Fruit fly (Drosophila melanogaster): ENCODE results near the gene Galt.

Galt gene

DNA sequence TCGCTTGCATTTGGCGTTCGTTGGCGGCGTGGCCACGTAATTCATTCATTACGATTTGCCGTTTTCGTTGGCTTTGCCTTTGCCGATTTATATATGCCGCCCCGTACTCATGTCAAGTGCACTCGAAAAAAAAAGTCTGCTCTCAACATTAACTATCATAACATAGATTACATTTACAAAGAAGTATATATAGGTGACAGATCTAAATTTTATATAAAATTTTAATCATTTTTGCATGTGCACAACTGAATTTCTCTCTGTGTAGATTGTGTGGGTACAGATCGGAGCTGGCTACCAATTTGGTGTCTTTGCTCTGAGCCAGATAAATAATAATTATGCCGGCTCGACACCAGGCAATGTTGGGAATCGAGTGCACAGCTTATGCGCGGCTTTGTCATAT is 30.6 kb upstream of the Galt start (continued):
- TF ChIP-seq CG16863 (GFP tag; optimal IDR thresholded peaks at IDR 0.05) (peak; percentile 8), CG13894 (tag; optimal IDR thresholded peaks at IDR 0.05) (no peak), ap (GFP tag; IDR thresholded peaks at IDR 0.05) (peak; percentile 31; the same call in 1 of the 2 replicates), Fer1 (GFP tag; optimal IDR thresholded peaks at IDR 0.05) (peak; percentile 2), CG16815 (GFP tag; optimal IDR thresholded peaks at IDR 0.05) (no peak), stwl (tag; optimal IDR thresholded peaks at IDR 0.05) (no peak), CG1233 (GFP tag; optimal IDR thresholded peaks at IDR 0.05) (peak; percentile 47), jigr1 (GFP tag; IDR thresholded peaks at IDR 0.05) (peak; percentile 32; the same call in 1 of the 3 replicates), CG4360 (GFP tag; IDR thresholded peaks at IDR 0.05) (no peak), CG17612 (GFP tag; IDR thresholded peaks at IDR 0.05) (no peak), CG10565 (GFP tag; optimal IDR thresholded peaks at IDR 0.05) (no peak), cas (GFP tag; IDR thresholded peaks at IDR 0.05) (no peak), Sox100B (GFP tag; optimal IDR thresholded peaks at IDR 0.05) (peak; percentile 23), sna (GFP tag; IDR thresholded peaks at IDR 0.05; ENCODE audit: partially characterized antibody) (no peak), NK7.1 (GFP tag; optimal IDR thresholded peaks at IDR 0.05) (no peak), Vsx1 (GFP tag; optimal IDR thresholded peaks at IDR 0.05) (no peak), pros (GFP tag; optimal IDR thresholded peaks at IDR 0.05) (no peak), CG14667 (GFP tag; IDR thresholded peaks at IDR 0.05) (peak; percentile 49; the same call in 1 of the 2 replicates), Hand (GFP tag; optimal IDR thresholded peaks at IDR 0.05) (no peak), CG13287 (GFP tag; IDR thresholded peaks at IDR 0.05; ENCODE audit: partially characterized antibody) (no peak), CG11398 (GFP tag; optimal IDR thresholded peaks at IDR 0.05) (no peak), Blimp-1 (GFP tag; optimal IDR thresholded peaks at IDR 0.05) (peak; percentile 45), CG17359 (tag; optimal IDR thresholded peaks at IDR 0.05) (peak; percentile 31), sens (GFP tag) (peak; percentile 49), hth (optimal IDR thresholded peaks at IDR 0.05) (no peak), CG14441 (GFP tag; IDR thresholded peaks at IDR 0.05) (peak; percentile 73), Dip3 (GFP tag; optimal IDR thresholded peaks at IDR 0.05) (no peak), CG17568 (GFP tag; optimal IDR thresholded peaks at IDR 0.05) (no peak), CG17829 (tag; optimal IDR thresholded peaks at IDR 0.05) (peak; percentile 46), CG12299 (tag; optimal IDR thresholded peaks at IDR 0.05) (no peak), CG11696 (GFP tag; IDR thresholded peaks at IDR 0.05) (no peak), bigmax (GFP tag; optimal IDR thresholded peaks at IDR 0.05) (no peak), klu (GFP tag; IDR thresholded peaks at IDR 0.05) (no peak), CG17361 (GFP tag; IDR thresholded peaks at IDR 0.05) (peak; percentile 39; the same call in 1 of the 3 replicates), CG13624 (GFP tag; optimal IDR thresholded peaks at IDR 0.05) (no peak), CG8924 (tag; optimal IDR thresholded peaks at IDR 0.05) (peak; percentile 50), sc (optimal IDR thresholded peaks at IDR 0.05) (no peak), sc (GFP tag; optimal IDR thresholded peaks at IDR 0.05) (no peak), CG31388 (GFP tag; optimal IDR thresholded peaks at IDR 0.05) (no peak), Nf-YA (GFP tag; IDR thresholded peaks at IDR 0.05) (no peak), dmrt11E (tag; optimal IDR thresholded peaks at IDR 0.05) (peak; percentile 46), CG10267 (tag; optimal IDR thresholded peaks at IDR 0.05) (peak; percentile 18), sisA (GFP tag; IDR thresholded peaks at IDR 0.05) (peak; percentile 63), CG6683 (GFP tag; optimal IDR thresholded peaks at IDR 0.05) (no peak), CG32532 (GFP tag; IDR thresholded peaks at IDR 0.05) (no peak; the same call in 1 of the 2 replicates), wdn (GFP tag; IDR thresholded peaks at IDR 0.05) (no peak), prd (optimal IDR thresholded peaks at IDR 0.05) (no peak), prd (GFP tag; IDR thresholded peaks at IDR 0.05) (peak; percentile 87), CG43689 (GFP tag; IDR thresholded peaks at IDR 0.05) (no peak), fd96Cb (tag; optimal IDR thresholded peaks at IDR 0.05) (peak; percentile 29), ase (GFP tag; IDR thresholded peaks at IDR 0.05) (peak; percentile 59; the same call in 1 of the 3 replicates), sob (GFP tag; IDR thresholded peaks at IDR 0.05) (peak; percentile 60; the same call in 1 of the 2 replicates)

Measured in whole organism, embryonic.